Worm (Caenorhabditis elegans): ENCODE data around the gene kin-20.
A peak's percentile ranks its signal among the peaks of the same experiment; 100 is the strongest.

kin-20 gene

ce11 chrX:15262423-15262822 lies 15.1 kb downstream of the kin-20 start, which contains the start of gene F46F2.5:
Gene F46F2.5, plus strand, starts transcription at chrX:15262723.
- no peak for TF ChIP-seq blmp-1 (tag; optimal IDR thresholded peaks at IDR 0.05)
- TF ChIP-seq zip-8 (tag; optimal IDR thresholded peaks at IDR 0.05): no peak
- no peak for TF ChIP-seq flh-1 (GFP tag; optimal IDR thresholded peaks at IDR 0.05)
- no peak for TF ChIP-seq drap-1 (GFP tag; optimal IDR thresholded peaks at IDR 0.05)
- no peak for TF ChIP-seq cnd-1 (tag; optimal IDR thresholded peaks at IDR 0.05)
- no peak for TF ChIP-seq ceh-43 (GFP tag; optimal IDR thresholded peaks at IDR 0.05)
- TF ChIP-seq nhr-12 (tag; optimal IDR thresholded peaks at IDR 0.05): no peak
- no peak for TF ChIP-seq unc-39 (tag; optimal IDR thresholded peaks at IDR 0.05)

ce11 chrX:15259947-15260687 lies 17.4 kb downstream of the kin-20 start, which contains the start of gene F46F2.3:
Gene F46F2.3, minus strand, starts transcription at chrX:15260287.
- TF ChIP-seq drap-1 (GFP tag; optimal IDR thresholded peaks at IDR 0.05): no peak
- TF ChIP-seq nhr-28 (tag; optimal IDR thresholded peaks at IDR 0.05): no peak
- no peak for TF ChIP-seq blmp-1 (tag; optimal IDR thresholded peaks at IDR 0.05)
- TF ChIP-seq mls-2 (tag; optimal IDR thresholded peaks at IDR 0.05): no peak
- no peak for TF ChIP-seq lin-32 (GFP tag; optimal IDR thresholded peaks at IDR 0.05)
- TF ChIP-seq unc-120 (tag; optimal IDR thresholded peaks at IDR 0.05; ENCODE audit: poor library complexity, severe bottlenecking): no peak
- no peak for TF ChIP-seq flh-1 (GFP tag; optimal IDR thresholded peaks at IDR 0.05)

ce11 chrX:15246595-15246994 lies 31.0 kb downstream of the kin-20 start:
- TF ChIP-seq mep-1 (tag; optimal IDR thresholded peaks at IDR 0.05) (peak; percentile 11), pha-4 (tag; optimal IDR thresholded peaks at IDR 0.05) (peak; percentile 2), cnd-1 (tag; optimal IDR thresholded peaks at IDR 0.05) (no peak), nhr-2 (tag; optimal IDR thresholded peaks at IDR 0.05) (peak; percentile 76)

ce11 chrX:15246182-15246581 lies 31.4 kb downstream of the kin-20 start, which contains the start of gene piki-1:
Gene piki-1, minus strand, starts transcription at chrX:15246399.
- TF ChIP-seq nhr-12 (tag; optimal IDR thresholded peaks at IDR 0.05) (no peak), snpc-4 (tag; optimal IDR thresholded peaks at IDR 0.05) (no peak), hlh-1 (tag; optimal IDR thresholded peaks at IDR 0.05) (peak; percentile 24)

ce11 chrX:15242726-15243125 lies 34.8 kb downstream of the kin-20 start:
- no peak for TF ChIP-seq lsy-2 (tag; optimal IDR thresholded peaks at IDR 0.05)
- TF ChIP-seq snpc-4 (tag; optimal IDR thresholded peaks at IDR 0.05): no peak
- TF ChIP-seq ces-1 (GFP tag; optimal IDR thresholded peaks at IDR 0.05): no peak
- no peak for TF ChIP-seq zip-8 (tag; optimal IDR thresholded peaks at IDR 0.05)
- no peak for TF ChIP-seq M03D4.4 (tag; optimal IDR thresholded peaks at IDR 0.05)
- TF ChIP-seq ztf-11 (tag; optimal IDR thresholded peaks at IDR 0.05): no peak
- TF ChIP-seq sptf-1 (tag; optimal IDR thresholded peaks at IDR 0.05): no peak
- TF ChIP-seq drap-1 (GFP tag; optimal IDR thresholded peaks at IDR 0.05): no peak
- no peak for TF ChIP-seq mls-2 (tag; optimal IDR thresholded peaks at IDR 0.05)
- no peak for TF ChIP-seq unc-62 (GFP tag; optimal IDR thresholded peaks at IDR 0.05)
- TF ChIP-seq bed-3 (GFP tag; optimal IDR thresholded peaks at IDR 0.05): no peak
- no peak for TF ChIP-seq nhr-237 (tag; optimal IDR thresholded peaks at IDR 0.05)
- TF ChIP-seq nhr-12 (tag; optimal IDR thresholded peaks at IDR 0.05): no peak
- TF ChIP-seq sem-2 (GFP tag; optimal IDR thresholded peaks at IDR 0.05): no peak

ce11 chrX:15241169-15241568 lies 36.4 kb downstream of the kin-20 start:
- TF ChIP-seq nhr-2 (tag; optimal IDR thresholded peaks at IDR 0.05): no peak
- TF ChIP-seq sem-2 (GFP tag; optimal IDR thresholded peaks at IDR 0.05): no peak
- TF ChIP-seq ces-1 (GFP tag; optimal IDR thresholded peaks at IDR 0.05): no peak
- TF ChIP-seq lsy-2 (tag; optimal IDR thresholded peaks at IDR 0.05): no peak
- no peak for TF ChIP-seq mab-5 (tag; optimal IDR thresholded peaks at IDR 0.05)
- no peak for TF ChIP-seq tbx-8 (GFP tag; optimal IDR thresholded peaks at IDR 0.05)
- no peak for TF ChIP-seq mep-1 (tag; optimal IDR thresholded peaks at IDR 0.05)
- no peak for TF ChIP-seq ceh-83 (GFP tag; optimal IDR thresholded peaks at IDR 0.05)
- TF ChIP-seq unc-120 (tag; optimal IDR thresholded peaks at IDR 0.05; ENCODE audit: poor library complexity, severe bottlenecking): no peak
- TF ChIP-seq cnd-1 (tag; optimal IDR thresholded peaks at IDR 0.05): no peak
- TF ChIP-seq nhr-12 (tag; optimal IDR thresholded peaks at IDR 0.05): no peak
- TF ChIP-seq hlh-1 (tag; optimal IDR thresholded peaks at IDR 0.05): no peak
- TF ChIP-seq drap-1 (GFP tag; optimal IDR thresholded peaks at IDR 0.05): no peak
- no peak for TF ChIP-seq lin-32 (GFP tag; optimal IDR thresholded peaks at IDR 0.05)
- no peak for TF ChIP-seq nhr-28 (tag; optimal IDR thresholded peaks at IDR 0.05)

Measured in whole organism, mixed stage, embryonic.